Worm (Caenorhabditis elegans) whole organism, L1 larva: Measurements from ENCODE around the gene E02H9.1.

Experiments
- C04F5.9 ChIP-seq: sonication (generic microtip); optimal IDR thresholded peaks from 2 replicates; lab custom pipeline; 2016; ENCODE audit warnings: missing genetic modification characterization, missing compliant biosample characterization
- ces-1 ChIP-seq: fragments of 150-350 bp; optimal IDR thresholded peaks from 2 replicates; lab custom pipeline; 2014; ENCODE audit warnings: missing biosample characterization, missing genetic modification reagents, missing genetic modification characterization
- ets-5 ChIP-seq: fragments of 200-800 bp; sonication (Bioruptor generic); IDR thresholded peaks from 2 replicates; pipeline ENCODE4 v1.3.6; 2022; ENCODE audit warnings: missing genetic modification characterization, missing compliant biosample characterization
- lsy-2 ChIP-seq, 2 experiments: fragments of 150-350 bp; optimal IDR thresholded peaks; 2 replicates each; lab custom pipeline; 2014; ENCODE audit warnings: missing biosample characterization in 2 of 2, missing genetic modification characterization in 2 of 2
- nhr-28 ChIP-seq: fragments of 150-350 bp; optimal IDR thresholded peaks from 2 replicates; lab custom pipeline; 2014; ENCODE audit warnings: missing biosample characterization, missing genetic modification characterization
- skn-1 ChIP-seq: fragments of 150-350 bp; optimal IDR thresholded peaks from 2 replicates; lab custom pipeline; 2014; ENCODE audit warnings: missing biosample characterization, missing genetic modification characterization
- snpc-4 ChIP-seq: fragments of 150-350 bp; optimal IDR thresholded peaks from 2 replicates; lab custom pipeline; 2014; ENCODE audit warnings: missing biosample characterization, missing genetic modification characterization
- tbx-2 ChIP-seq: sonication (generic microtip); optimal IDR thresholded peaks from 2 replicates; lab custom pipeline; 2016; ENCODE audit warnings: missing genetic modification characterization, missing compliant biosample characterization
- unc-86 ChIP-seq: sonication (generic microtip); optimal IDR thresholded peaks from 2 replicates; lab custom pipeline; 2016; ENCODE audit warnings: missing genetic modification characterization, missing compliant biosample characterization
- zag-1 ChIP-seq: fragments of 150-350 bp; optimal IDR thresholded peaks from 2 replicates; lab custom pipeline; 2014; ENCODE audit warnings: missing biosample characterization, missing genetic modification characterization

ce11 chrIII:2432925-2433324, 35.4 kb upstream of the E02H9.1 start:
- TF ChIP-seq lsy-2 (tag; optimal IDR thresholded peaks at IDR 0.05; lab: Kevin White, UChicago) (no peak), C04F5.9 (no peak), skn-1 (no peak), ces-1 (GFP tag; lab: Kevin White, UChicago) (no peak), unc-86 (no peak), nhr-28 (tag; lab: Kevin White, UChicago) (no peak), zag-1 (tag; lab: Kevin White, UChicago) (no peak), tbx-2 (tag; lab: Kevin White, UChicago) (no peak), ets-5 (GFP tag; lab: Robert Waterston, UW) (no peak), snpc-4 (no peak)
